Worm (Caenorhabditis elegans): ENCODE measurements around the gene Y57G7A.3.

Y57G7A.3 gene

DNA sequence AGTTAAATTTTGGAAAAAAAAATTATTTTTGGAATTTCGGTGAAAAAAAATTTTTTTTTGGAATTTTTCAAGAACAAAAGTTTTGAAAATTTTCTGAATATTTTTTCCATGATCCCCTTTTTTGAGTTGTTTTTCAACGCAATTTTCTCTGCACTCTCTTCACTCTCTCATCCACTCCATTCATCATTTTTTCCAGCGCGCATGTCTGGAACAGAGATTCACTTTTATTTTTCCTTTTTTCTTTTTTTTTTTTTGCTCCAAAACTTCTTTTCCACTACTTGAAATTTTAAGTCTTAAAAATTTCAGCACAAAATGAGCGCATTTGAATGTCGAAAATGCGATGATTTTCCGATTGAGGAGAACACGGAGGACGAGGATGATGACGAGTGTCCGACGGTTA, 41.1 kb downstream of the Y57G7A.3 start, which contains the start of gene jip-1:
TSS of gene jip-1 (plus strand) at position 301 of the 400 bp plus-strand sequence.
- TF ChIP-seq Y5F2A.4 (GFP tag; optimal IDR thresholded peaks at IDR 0.05) (no peak), lim-7 (GFP tag; IDR thresholded peaks at IDR 0.05) (no peak), lin-15B (tag; optimal IDR thresholded peaks at IDR 0.05) (no peak), nhr-25 (tag; optimal IDR thresholded peaks at IDR 0.05; ENCODE audit: borderline replicate concordance, insufficient read depth) (no peak), hlh-30 (tag; optimal IDR thresholded peaks at IDR 0.05; ENCODE audit: insufficient read depth) (no peak), mxl-2 (GFP tag; conservative IDR thresholded peaks at IDR 0.05) (no peak), lin-39 (tag; optimal IDR thresholded peaks at IDR 0.05) (no peak), T26A8.4 (GFP tag; IDR thresholded peaks at IDR 0.05) (no peak), ZK337.2 (GFP tag; IDR thresholded peaks at IDR 0.05) (no peak)

DNA sequence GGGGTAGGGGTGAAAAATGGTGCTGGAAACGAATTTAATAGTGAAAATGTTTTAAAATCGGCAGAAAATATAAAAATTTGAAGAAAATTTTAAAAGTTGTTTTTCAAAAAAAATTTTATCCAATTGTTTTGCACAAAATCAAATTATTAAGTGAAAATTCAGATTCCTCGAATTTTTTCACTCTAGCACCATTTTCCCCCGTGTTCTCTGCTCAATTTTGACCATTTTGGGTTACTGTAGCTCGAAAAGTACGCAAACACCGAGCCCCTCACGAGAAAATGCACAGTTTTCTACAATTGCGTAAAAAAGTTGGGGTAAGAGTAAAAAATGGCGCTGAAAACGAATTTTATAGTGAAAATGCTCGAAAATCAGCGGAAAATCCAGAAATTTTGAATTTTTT, 44.3 kb downstream of the Y57G7A.3 start:
- TF ChIP-seq fos-1 (tag; optimal IDR thresholded peaks at IDR 0.05): no peak
- no peak for TF ChIP-seq tra-1 (GFP tag; IDR thresholded peaks at IDR 0.05)
- TF ChIP-seq aha-1 (tag): peak; percentile 77
- no peak for TF ChIP-seq lin-13 (GFP tag; optimal IDR thresholded peaks at IDR 0.05)
- peak in 1 of 2 experiments; percentile 74 for TF ChIP-seq unc-62 (GFP tag; optimal IDR thresholded peaks at IDR 0.05 in 1 of 2)
- no peak for TF ChIP-seq unc-62 (tag; optimal IDR thresholded peaks at IDR 0.05)

Data from whole organism, L4 larva.